Fruit fly (Drosophila melanogaster): ENCODE measurements around the gene CG1965.

Gene CG1965

dm6 chr3R:7089522-7090336, 22.5 kb downstream of the CG1965 start:
- TF ChIP-seq noc (tag; optimal IDR thresholded peaks at IDR 0.05), result peak; percentile 18

dm6 chr3R:7090337-7090830, 23.2 kb downstream of the CG1965 start:
- TF ChIP-seq noc (tag; optimal IDR thresholded peaks at IDR 0.05), result no peak

- no peak for TF ChIP-seq noc (tag; optimal IDR thresholded peaks at IDR 0.05)
These were observed 24.7 kb downstream of the CG1965 start for dm6 chr3R:7091904-7092303.

DNA sequence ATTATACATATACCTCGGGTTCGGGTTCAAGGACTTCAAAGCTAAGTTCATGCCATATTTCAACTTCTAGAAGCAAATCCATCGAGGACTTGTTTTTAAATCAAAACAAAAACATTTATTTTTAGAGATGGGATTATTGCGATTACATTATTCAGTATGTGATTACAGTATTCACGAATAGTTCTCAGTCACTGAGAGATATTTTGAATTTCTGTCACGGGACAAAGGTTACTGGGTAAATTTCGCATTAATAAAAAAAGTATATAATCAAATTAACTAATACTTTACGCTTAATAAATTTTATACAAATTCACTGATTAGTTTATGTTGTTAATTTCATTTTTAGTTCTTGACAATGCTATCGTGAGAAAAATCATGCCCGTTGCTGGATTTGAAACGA, 26.4 kb downstream of the CG1965 start:
- TF ChIP-seq noc (tag; optimal IDR thresholded peaks at IDR 0.05), result no peak

- no peak for TF ChIP-seq noc (tag; optimal IDR thresholded peaks at IDR 0.05)
These were observed 27.2 kb downstream of the CG1965 start for dm6 chr3R:7094368-7094767.

DNA sequence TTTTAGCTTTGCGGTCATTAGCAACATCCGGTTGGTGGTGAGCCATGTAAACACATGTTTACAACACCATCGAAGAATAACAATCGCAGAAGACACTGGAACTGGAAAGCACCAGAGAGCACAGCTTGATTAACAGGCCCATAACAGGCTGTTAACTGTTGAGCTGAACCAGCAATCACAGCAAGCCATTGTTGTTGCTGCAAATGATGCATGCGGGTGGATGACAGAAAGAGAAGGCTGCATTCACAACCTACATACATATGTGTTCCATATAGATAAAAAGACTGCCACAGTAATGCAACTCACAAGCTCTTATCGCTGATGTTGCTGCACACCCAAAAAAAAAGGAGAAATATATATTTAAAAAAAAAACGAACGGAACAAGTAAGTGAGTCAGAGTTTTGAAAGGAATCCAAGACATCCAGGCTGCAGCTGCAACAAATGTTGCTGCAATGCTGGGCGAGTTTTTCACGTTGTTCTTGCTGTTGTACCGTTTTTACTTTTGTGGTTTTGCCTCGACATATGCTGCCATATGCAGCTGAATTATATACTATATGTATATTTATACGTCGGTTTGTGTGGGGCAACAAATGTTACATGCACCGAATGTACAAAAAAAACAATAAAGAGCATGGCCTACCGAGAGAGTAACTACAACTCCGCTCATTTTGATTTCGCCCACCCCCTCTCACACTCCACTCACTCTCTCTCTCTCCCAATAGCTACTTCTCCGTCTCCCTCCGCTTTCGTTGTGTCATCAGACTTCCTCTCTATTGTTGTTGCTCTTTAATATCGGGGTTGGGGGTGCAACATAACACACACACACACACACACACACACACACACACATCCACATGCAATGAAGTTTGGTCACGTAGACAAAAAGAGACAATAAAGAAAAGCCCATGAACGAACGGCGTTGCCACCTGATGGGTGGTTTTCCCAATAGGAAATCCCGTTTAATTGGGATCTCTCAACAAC, 35.9 kb downstream of the CG1965 start:
- no peak for TF ChIP-seq noc (tag; optimal IDR thresholded peaks at IDR 0.05)

DNA sequence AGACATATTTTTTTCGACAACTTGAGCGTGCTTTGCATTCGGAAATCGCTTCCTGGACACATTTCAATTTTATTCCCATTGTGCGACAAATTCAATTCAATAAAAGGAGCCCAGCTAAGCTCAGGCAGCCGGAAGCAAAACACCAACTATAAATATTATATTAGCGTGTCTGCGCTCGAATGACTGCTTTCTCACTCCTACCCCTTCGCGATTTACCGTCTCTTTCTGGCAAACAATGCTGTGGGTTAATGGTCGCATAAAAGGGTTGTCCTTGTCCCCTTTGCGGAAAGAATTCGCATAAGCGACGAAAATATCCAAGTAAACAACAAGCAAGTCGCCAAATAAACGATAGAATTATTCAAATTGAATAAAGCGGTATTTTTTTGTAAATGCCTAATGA, 37.1 kb downstream of the CG1965 start:
- no peak for TF ChIP-seq noc (tag; optimal IDR thresholded peaks at IDR 0.05)

- no peak for TF ChIP-seq noc (tag; optimal IDR thresholded peaks at IDR 0.05)
These were observed 38.4 kb downstream of the CG1965 start for dm6 chr3R:7105503-7106164.

dm6 chr3R:7107713-7108588, 40.8 kb downstream of the CG1965 start:
- peak; percentile 58 for TF ChIP-seq noc (tag; optimal IDR thresholded peaks at IDR 0.05)

dm6 chr3R:7108589-7109312, 41.5 kb downstream of the CG1965 start:
- TF ChIP-seq noc (tag; optimal IDR thresholded peaks at IDR 0.05), result peak; percentile 5

DNA sequence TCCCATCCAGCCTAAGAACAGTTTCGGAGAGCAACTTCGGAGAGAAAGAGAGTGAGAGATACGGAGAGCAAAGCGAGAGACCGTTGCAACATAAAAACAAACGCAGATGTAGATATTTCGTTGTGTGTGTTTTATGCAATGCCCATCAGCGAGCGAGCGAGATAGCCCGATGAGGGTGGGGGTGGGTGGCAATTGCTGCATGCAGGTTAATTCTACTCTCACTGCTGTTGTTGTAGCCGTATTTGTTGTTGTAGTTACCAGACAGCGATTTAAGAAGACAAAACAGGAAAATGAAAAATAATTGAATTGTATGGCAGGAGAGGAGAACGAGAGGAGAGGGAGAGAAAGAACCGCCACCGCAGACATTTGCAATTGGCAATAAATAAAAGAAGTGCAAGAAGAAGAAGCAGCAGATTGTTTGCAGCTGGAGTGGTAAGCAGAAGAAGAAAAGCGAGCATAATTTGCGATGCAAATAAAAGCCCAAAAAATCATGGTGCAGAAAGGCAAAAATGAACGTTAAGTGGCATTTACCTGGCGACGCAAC, 42.6 kb downstream of the CG1965 start:
- no peak for TF ChIP-seq noc (tag; optimal IDR thresholded peaks at IDR 0.05)

DNA sequence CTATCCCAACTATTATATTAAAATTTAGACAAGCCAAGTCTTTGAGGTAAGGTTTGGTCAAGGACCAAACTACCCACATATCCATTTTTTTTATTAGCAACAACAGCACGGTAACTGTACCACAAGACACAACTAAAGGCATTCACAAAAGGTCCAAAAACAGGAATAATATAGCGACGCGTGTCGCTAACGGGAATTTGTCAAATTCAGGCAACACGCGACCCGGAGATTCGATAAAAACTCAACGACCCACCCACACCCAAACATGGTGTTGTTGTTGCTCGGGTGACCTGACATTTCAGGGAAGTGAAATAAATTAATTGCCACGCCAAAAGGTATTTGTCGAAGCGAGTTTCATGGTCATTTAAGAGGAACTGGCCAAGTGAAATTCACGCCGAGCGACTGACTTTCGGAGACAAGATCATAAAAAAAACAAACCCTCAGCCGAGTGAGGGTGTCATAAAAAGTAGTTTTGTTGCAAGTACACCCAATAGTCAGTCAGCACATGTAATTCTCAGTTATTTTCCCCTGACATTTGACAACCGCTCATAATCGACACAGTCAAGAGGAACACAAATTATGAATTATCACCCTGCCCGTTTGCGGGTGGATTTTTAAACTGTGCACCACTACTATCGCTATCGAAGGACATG, 44.1 kb downstream of the CG1965 start:
- TF ChIP-seq noc (tag; optimal IDR thresholded peaks at IDR 0.05), result no peak

dm6 chr3R:7112977-7113376, 45.8 kb downstream of the CG1965 start:
- TF ChIP-seq noc (tag; optimal IDR thresholded peaks at IDR 0.05), result no peak

All from whole organism, larva.